Worm (Caenorhabditis elegans) whole organism, L1 larva: Measurements from ENCODE around the gene B0554.5.

ENCODE experiments used
- efl-3 ChIP-seq: fragments of 200-800 bp; sonication (Bioruptor generic); optimal IDR thresholded peaks from 2 replicates; lab custom pipeline; 2018; ENCODE audit warnings: mild to moderate bottlenecking, missing genetic modification characterization, missing compliant biosample characterization
- nhr-237 ChIP-seq: fragments of 150-350 bp; optimal IDR thresholded peaks from 2 replicates; lab custom pipeline; 2014; ENCODE audit warnings: missing biosample characterization, missing genetic modification characterization
- nhr-28 ChIP-seq: fragments of 150-350 bp; optimal IDR thresholded peaks from 2 replicates; lab custom pipeline; 2014; ENCODE audit warnings: missing biosample characterization, missing genetic modification characterization

DNA sequence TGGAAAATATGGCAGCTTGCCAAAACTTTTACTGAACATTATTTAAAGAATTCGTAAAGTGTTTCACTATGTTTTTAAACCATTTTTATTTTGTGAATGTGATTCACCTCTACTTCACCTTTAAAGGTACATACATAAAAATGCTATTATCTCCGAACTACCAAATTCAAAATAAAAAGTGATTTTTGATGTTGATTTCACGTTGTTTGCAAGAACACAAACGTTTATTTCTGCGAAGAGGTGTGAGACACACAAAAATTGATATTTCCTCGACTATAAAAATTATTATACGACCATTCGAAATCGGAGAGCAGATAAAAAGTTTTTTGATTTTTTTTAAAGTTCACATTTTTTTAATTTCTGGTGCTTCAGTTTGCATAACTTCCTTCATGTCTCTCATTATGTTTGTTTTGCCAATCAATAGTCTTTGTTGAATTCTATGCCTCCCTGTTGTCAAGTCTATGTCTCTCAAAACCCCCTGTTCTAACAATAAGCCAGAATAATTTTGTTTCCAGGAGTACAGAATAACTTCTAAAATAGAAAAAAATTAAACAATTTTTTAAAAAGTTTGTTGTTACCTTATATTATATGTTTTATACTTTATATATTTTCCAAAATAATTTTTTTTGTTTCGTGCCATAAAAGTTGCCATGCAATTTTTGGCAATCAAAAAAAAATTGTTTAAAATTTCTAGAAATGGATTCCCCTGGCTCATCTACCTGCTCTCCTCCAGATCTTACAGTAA, 26.7 kb downstream of the B0554.5 start, which contains the start of gene nhr-123:
- TF ChIP-seq nhr-237 (tag; lab: Kevin White, UChicago) (no peak), nhr-28 (tag; lab: Kevin White, UChicago) (no peak), efl-3 (GFP tag; lab: Kevin White, UChicago) (no peak)
